Worm (Caenorhabditis elegans): ENCODE results near the gene gmpr-1.

- no peak for TF ChIP-seq flt-1 (GFP tag; IDR thresholded peaks at IDR 0.05)
- no peak for TF ChIP-seq tab-1 (GFP tag; IDR thresholded peaks at IDR 0.05)
Measured at ce11 chrV:4384482-4384881, 13.3 kb upstream of the gmpr-1 start, which contains the start of gene F13A2.2.

All from whole organism, midembryonic.